Comparison of ENCODE assay signal across 2 fruit fly cellular contexts in genomic region chrX:20468192-20468591, dm6.
TF ChIP-seq lines count a peak whose summit lies in the region.

No protein-coding gene starts in this region.

TF ChIP-seq in whole organism, embryonic, 481 proteins besides CTCF, POLR2A, EP300 and RAD21 (continued from another document and continues in another):
- TF ChIP-seq nom (GFP tag; optimal IDR thresholded peaks at IDR 0.05; lab: Kevin White, UChicago) (peak; percentile 88), tio (GFP tag; optimal IDR thresholded peaks at IDR 0.05; lab: Kevin White, UChicago) (no peak), pb (GFP tag; optimal IDR thresholded peaks at IDR 0.05; lab: Kevin White, UChicago) (no peak), sug (tag; optimal IDR thresholded peaks at IDR 0.05; lab: Kevin White, UChicago) (peak; percentile 1), org-1 (GFP tag; optimal IDR thresholded peaks at IDR 0.05; lab: Kevin White, UChicago) (no peak), CG14860 (GFP tag; IDR thresholded peaks at IDR 0.05; lab: Robert Waterston, UW; ENCODE audit: partially characterized antibody) (no peak), ara (GFP tag; IDR thresholded peaks at IDR 0.05; lab: Robert Waterston, UW) (no peak), Tbp (GFP tag; optimal IDR thresholded peaks at IDR 0.05; lab: Kevin White, UChicago) (no peak), sima (GFP tag; optimal IDR thresholded peaks at IDR 0.05; lab: Kevin White, UChicago) (no peak), CG18599 (GFP tag; optimal IDR thresholded peaks at IDR 0.05; lab: Kevin White, UChicago) (no peak), Sox102F (GFP tag; optimal IDR thresholded peaks at IDR 0.05; lab: Kevin White, UChicago) (no peak), ap (GFP tag; IDR thresholded peaks at IDR 0.05; lab: Robert Waterston, UW) (no peak), Hr51 (GFP tag; optimal IDR thresholded peaks at IDR 0.05; lab: Kevin White, UChicago) (no peak), chinmo (GFP tag; IDR thresholded peaks at IDR 0.05; lab: Robert Waterston, UW; ENCODE audit: partially characterized antibody) (peak; percentile 64; the same call in 1 of the 4 replicates), caup (GFP tag; optimal IDR thresholded peaks at IDR 0.05; lab: Kevin White, UChicago; ENCODE audit: severe bottlenecking) (no peak), mirr (GFP tag; optimal IDR thresholded peaks at IDR 0.05; lab: Kevin White, UChicago) (no peak), CG14014 (GFP tag; IDR thresholded peaks at IDR 0.05; lab: Robert Waterston, UW) (no peak), Nf-YA (GFP tag; IDR thresholded peaks at IDR 0.05; lab: Robert Waterston, UW) (no peak), Drgx (GFP tag; IDR thresholded peaks at IDR 0.05; lab: Robert Waterston, UW) (peak; percentile 71), CG34376 (GFP tag; optimal IDR thresholded peaks at IDR 0.05; lab: Kevin White, UChicago) (peak; percentile 40), CG6175 (GFP tag; IDR thresholded peaks at IDR 0.05; lab: Robert Waterston, UW) (no peak), gfzf (GFP tag; optimal IDR thresholded peaks at IDR 0.05; lab: Kevin White, UChicago) (peak; percentile 31), Trl (optimal IDR thresholded peaks at IDR 0.05; lab: Kevin White, UChicago) (peak in 1 of 2 experiments; percentile 13), Trl (GFP tag; optimal IDR thresholded peaks at IDR 0.05; lab: Kevin White, UChicago) (no peak), Atf3 (GFP tag; optimal IDR thresholded peaks at IDR 0.05; lab: Kevin White, UChicago) (no peak), luna (GFP tag; optimal IDR thresholded peaks at IDR 0.05; lab: Kevin White, UChicago) (no peak), CG13775 (GFP tag; optimal IDR thresholded peaks at IDR 0.05; lab: Kevin White, UChicago) (no peak), tx (GFP tag; optimal IDR thresholded peaks at IDR 0.05; lab: Kevin White, UChicago) (no peak), CG4730 (GFP tag; IDR thresholded peaks at IDR 0.05; lab: Robert Waterston, UW) (no peak), Med (GFP tag; lab: Kevin White, UChicago) (peak; percentile 70), Kr (GFP tag; optimal IDR thresholded peaks at IDR 0.05; lab: Kevin White, UChicago) (no peak), CG6689 (GFP tag; IDR thresholded peaks at IDR 0.05; lab: Robert Waterston, UW) (no peak), CG1792 (GFP tag; optimal IDR thresholded peaks at IDR 0.05; lab: Kevin White, UChicago) (no peak), Mes4 (GFP tag; optimal IDR thresholded peaks at IDR 0.05; lab: Kevin White, UChicago) (no peak), repo (GFP tag; optimal IDR thresholded peaks at IDR 0.05; lab: Kevin White, UChicago) (no peak), CG8388 (GFP tag; optimal IDR thresholded peaks at IDR 0.05; lab: Kevin White, UChicago) (no peak), Gug (GFP tag; IDR thresholded peaks at IDR 0.05; lab: Robert Waterston, UW) (no peak), rib (GFP tag; IDR thresholded peaks at IDR 0.05; lab: Robert Waterston, UW) (no peak), NC2α (GFP tag; optimal IDR thresholded peaks at IDR 0.05; lab: Kevin White, UChicago) (no peak), CG10431 (GFP tag; optimal IDR thresholded peaks at IDR 0.05; lab: Kevin White, UChicago) (no peak), zfh2 (GFP tag; optimal IDR thresholded peaks at IDR 0.05; lab: Kevin White, UChicago) (no peak), CG11093 (GFP tag; IDR thresholded peaks at IDR 0.05; lab: Robert Waterston, UW) (no peak), abd-A (tag; optimal IDR thresholded peaks at IDR 0.05; lab: Kevin White, UChicago) (no peak), Side (GFP tag; optimal IDR thresholded peaks at IDR 0.05; lab: Kevin White, UChicago) (no peak), Asciz (GFP tag; optimal IDR thresholded peaks at IDR 0.05; lab: Kevin White, UChicago) (no peak), CG8359 (GFP tag; optimal IDR thresholded peaks at IDR 0.05; lab: Kevin White, UChicago; ENCODE audit: borderline replicate concordance) (no peak), Myb (GFP tag; optimal IDR thresholded peaks at IDR 0.05; lab: Kevin White, UChicago) (peak; percentile 17), ssp (GFP tag; IDR thresholded peaks at IDR 0.05; lab: Robert Waterston, UW) (no peak), CG9437 (GFP tag; optimal IDR thresholded peaks at IDR 0.05; lab: Kevin White, UChicago) (peak; percentile 89), fd3F (GFP tag; optimal IDR thresholded peaks at IDR 0.05; lab: Kevin White, UChicago) (no peak), Sox100B (GFP tag; optimal IDR thresholded peaks at IDR 0.05; lab: Kevin White, UChicago) (no peak), D19B (GFP tag; optimal IDR thresholded peaks at IDR 0.05; lab: Kevin White, UChicago) (no peak), CG3726 (GFP tag; IDR thresholded peaks at IDR 0.05; lab: Robert Waterston, UW) (no peak), Usf (GFP tag; optimal IDR thresholded peaks at IDR 0.05; lab: Kevin White, UChicago) (no peak), CG6813 (GFP tag; optimal IDR thresholded peaks at IDR 0.05; lab: Kevin White, UChicago) (no peak), CG17912 (GFP tag; optimal IDR thresholded peaks at IDR 0.05; lab: Kevin White, UChicago) (no peak), Fer1 (GFP tag; optimal IDR thresholded peaks at IDR 0.05; lab: Kevin White, UChicago) (no peak), ttk (GFP tag; IDR thresholded peaks at IDR 0.05; lab: Robert Waterston, UW) (no peak), bbx (GFP tag; IDR thresholded peaks at IDR 0.05; lab: Robert Waterston, UW; ENCODE audit: partially characterized antibody) (0 out of 2 replicates have a peak, but pooled peaks have one; percentile 34), zf30C (GFP tag; optimal IDR thresholded peaks at IDR 0.05; lab: Kevin White, UChicago) (no peak), pita (GFP tag; optimal IDR thresholded peaks at IDR 0.05; lab: Kevin White, UChicago) (no peak), CG12219 (GFP tag; optimal IDR thresholded peaks at IDR 0.05; lab: Kevin White, UChicago) (no peak), Meics (GFP tag; optimal IDR thresholded peaks at IDR 0.05; lab: Kevin White, UChicago) (no peak), schlank (tag; optimal IDR thresholded peaks at IDR 0.05; lab: Kevin White, UChicago) (no peak), CG3838 (GFP tag; optimal IDR thresholded peaks at IDR 0.05; lab: Kevin White, UChicago) (no peak), cato (GFP tag; optimal IDR thresholded peaks at IDR 0.05; lab: Kevin White, UChicago; ENCODE audit: borderline replicate concordance) (no peak), chif (GFP tag; optimal IDR thresholded peaks at IDR 0.05; lab: Kevin White, UChicago) (no peak), CG6683 (GFP tag; optimal IDR thresholded peaks at IDR 0.05; lab: Kevin White, UChicago) (no peak), tin (GFP tag; optimal IDR thresholded peaks at IDR 0.05; lab: Kevin White, UChicago) (no peak)

TF ChIP-seq in whole organism, prepupa, 60 proteins besides CTCF, POLR2A, EP300 and RAD21 (continued from another document):
- TF ChIP-seq CG3919 (GFP tag; optimal IDR thresholded peaks at IDR 0.05; lab: Kevin White, UChicago) (no peak), vri (GFP tag; optimal IDR thresholded peaks at IDR 0.05; lab: Kevin White, UChicago) (no peak), CG6854 (GFP tag; optimal IDR thresholded peaks at IDR 0.05; lab: Kevin White, UChicago) (peak; percentile 4), CG3032 (tag; optimal IDR thresholded peaks at IDR 0.05; lab: Kevin White, UChicago) (peak; percentile 6), CG31627 (GFP tag; optimal IDR thresholded peaks at IDR 0.05; lab: Kevin White, UChicago) (no peak), CG6163 (GFP tag; IDR thresholded peaks at IDR 0.05; lab: Robert Waterston, UW) (peak; percentile 52; the same call in 1 of the 3 replicates), fd59A (GFP tag; optimal IDR thresholded peaks at IDR 0.05; lab: Kevin White, UChicago) (no peak), Sox15 (GFP tag; optimal IDR thresholded peaks at IDR 0.05; lab: Kevin White, UChicago) (no peak), lz (GFP tag; optimal IDR thresholded peaks at IDR 0.05; lab: Kevin White, UChicago) (no peak), Blimp-1 (GFP tag; optimal IDR thresholded peaks at IDR 0.05; lab: Kevin White, UChicago) (no peak), Ets21C (GFP tag; optimal IDR thresholded peaks at IDR 0.05; lab: Kevin White, UChicago) (no peak), achi (GFP tag; optimal IDR thresholded peaks at IDR 0.05; lab: Kevin White, UChicago) (no peak), Sox14 (GFP tag; optimal IDR thresholded peaks at IDR 0.05; lab: Kevin White, UChicago) (no peak), Eip93F (GFP tag; optimal IDR thresholded peaks at IDR 0.05; lab: Kevin White, UChicago) (no peak), CG6792 (GFP tag; optimal IDR thresholded peaks at IDR 0.05; lab: Kevin White, UChicago) (no peak), svp (GFP tag; lab: Kevin White, UChicago) (no peak), CG8119 (GFP tag; IDR thresholded peaks at IDR 0.05; lab: Robert Waterston, UW) (peak; percentile 67), CG8319 (GFP tag; optimal IDR thresholded peaks at IDR 0.05; lab: Kevin White, UChicago) (no peak), Smox (GFP tag; optimal IDR thresholded peaks at IDR 0.05; lab: Kevin White, UChicago) (no peak), CG1621 (tag; optimal IDR thresholded peaks at IDR 0.05; lab: Kevin White, UChicago) (peak; percentile 67), dsx (GFP tag; optimal IDR thresholded peaks at IDR 0.05; lab: Kevin White, UChicago; ENCODE audit: poor library complexity, severe bottlenecking) (peak; percentile 35), spab (GFP tag; optimal IDR thresholded peaks at IDR 0.05; lab: Kevin White, UChicago) (no peak), CG10669 (GFP tag; optimal IDR thresholded peaks at IDR 0.05; lab: Kevin White, UChicago) (no peak), Sox102F (GFP tag; optimal IDR thresholded peaks at IDR 0.05; lab: Kevin White, UChicago) (no peak), CG11762 (GFP tag; optimal IDR thresholded peaks at IDR 0.05; lab: Kevin White, UChicago; ENCODE audit: insufficient read depth) (no peak), Hr39 (GFP tag; optimal IDR thresholded peaks at IDR 0.05; lab: Kevin White, UChicago) (no peak), CG9139 (GFP tag; optimal IDR thresholded peaks at IDR 0.05; lab: Kevin White, UChicago) (no peak), Gug (GFP tag; IDR thresholded peaks at IDR 0.05; lab: Robert Waterston, UW) (no peak), cyc (GFP tag; optimal IDR thresholded peaks at IDR 0.05; lab: Kevin White, UChicago) (no peak), fd85E (GFP tag; optimal IDR thresholded peaks at IDR 0.05; lab: Kevin White, UChicago) (no peak), fkh (GFP tag; optimal IDR thresholded peaks at IDR 0.05; lab: Kevin White, UChicago) (no peak)
